Worm (Caenorhabditis elegans) whole organism, L4 larva: ENCODE results near the gene fbxa-76.

Experiments
- F26F4.8 ChIP-seq: fragments of 200-800 bp; sonication (Bioruptor generic); conservative IDR thresholded peaks from 2 replicates; pipeline ENCODE4 v1.3.6; 2022; ENCODE audit warnings: missing genetic modification characterization, missing compliant biosample characterization
- R02D3.7 ChIP-seq: fragments of 150-350 bp; sonication (generic microtip); optimal IDR thresholded peaks from 3 replicates; lab custom pipeline; 2014; ENCODE audit warnings: missing biosample characterization, missing genetic modification characterization
- aha-1 ChIP-seq: fragments of 150-350 bp; peaks from one replicate; lab custom pipeline; 2014; ENCODE audit warnings: missing biosample characterization, missing genetic modification characterization
- aly-2 ChIP-seq: sonication (generic microtip); optimal IDR thresholded peaks from 2 replicates; lab custom pipeline; 2018; ENCODE audit warnings: missing biosample characterization, missing genetic modification characterization
- arid-1 ChIP-seq: fragments of 200-800 bp; sonication (Bioruptor generic); conservative IDR thresholded peaks from 2 replicates; pipeline ENCODE4 v1.3.6; 2022; ENCODE audit warnings: missing genetic modification reagents, missing genetic modification characterization, missing compliant biosample characterization
- ceh-28 ChIP-seq: fragments of 150-350 bp; optimal IDR thresholded peaks from 2 replicates; lab custom pipeline; 2014; ENCODE audit warnings: missing biosample characterization, missing genetic modification reagents, missing genetic modification characterization
- ceh-44 ChIP-seq: fragments of 200-800 bp; sonication (Bioruptor generic); IDR thresholded peaks from 2 replicates; pipeline ENCODE4 v1.3.6; 2022; ENCODE audit warnings: missing genetic modification reagents, missing genetic modification characterization, missing compliant biosample characterization
- ceh-82 ChIP-seq: sonication (generic microtip); optimal IDR thresholded peaks from 2 replicates; lab custom pipeline; 2017; ENCODE audit warnings: missing biosample characterization, missing genetic modification characterization
- ctbp-1 ChIP-seq: fragments of 200-800 bp; sonication (Bioruptor generic); IDR thresholded peaks from 2 replicates; pipeline ENCODE4 v1.3.6; 2022; ENCODE audit warnings: missing genetic modification reagents, missing genetic modification characterization, missing compliant biosample characterization
- daf-16 ChIP-seq, 3 experiments: sonication (generic microtip); optimal IDR thresholded peaks; 2 replicates each; lab custom pipeline; 2016 to 2017; ENCODE audit warnings: missing genetic modification characterization in 3 of 3, missing genetic modification reagents in 3 of 3, mild to moderate bottlenecking in 2 of 3, missing compliant biosample characterization in 2 of 3, missing biosample characterization in 1 of 3, moderate library complexity in 1 of 3
- dmd-6 ChIP-seq: fragments of 200-800 bp; sonication (Bioruptor generic); IDR thresholded peaks from 2 replicates; pipeline ENCODE4 v1.3.6; 2022; ENCODE audit warnings: missing genetic modification reagents, missing genetic modification characterization, missing compliant biosample characterization
- dve-1 ChIP-seq: sonication (generic microtip); optimal IDR thresholded peaks from 2 replicates; lab custom pipeline; 2017; ENCODE audit warnings: antibody characterized with exemption, mild to moderate bottlenecking, missing genetic modification characterization, missing compliant biosample characterization; ENCODE audit not compliant: insufficient read depth
- hif-1 ChIP-seq, 2 experiments: sonication (generic microtip); optimal IDR thresholded peaks; 2 replicates each; lab custom pipeline; 2016 to 2017; ENCODE audit warnings: missing compliant biosample characterization in 2 of 2, missing genetic modification characterization in 2 of 2, missing genetic modification reagents in 2 of 2, missing genotype in 2 of 2, mild to moderate bottlenecking in 1 of 2
- hlh-11 ChIP-seq: fragments of 200-800 bp; sonication (Bioruptor generic); optimal IDR thresholded peaks from 2 replicates; lab custom pipeline; 2018; ENCODE audit warnings: mild to moderate bottlenecking, missing genetic modification characterization, missing compliant biosample characterization
- hlh-30 ChIP-seq: sonication (generic microtip); optimal IDR thresholded peaks from 2 replicates; lab custom pipeline; 2017; ENCODE audit warnings: antibody characterized with exemption, mild to moderate bottlenecking, missing genetic modification characterization, missing compliant biosample characterization; ENCODE audit not compliant: insufficient read depth
- hmg-1.1 ChIP-seq: fragments of 200-800 bp; sonication (Bioruptor generic); IDR thresholded peaks from 2 replicates; pipeline ENCODE4 v1.3.6; 2022; ENCODE audit warnings: missing genetic modification reagents, missing genetic modification characterization, missing compliant biosample characterization
- lsy-2 ChIP-seq, 2 experiments: fragments of 150-350 bp in 1 of 2; sonication (generic microtip) in 1 of 2; optimal IDR thresholded peaks; 2 replicates each; lab custom pipeline; 2014 to 2017; ENCODE audit warnings: missing biosample characterization in 2 of 2, missing genetic modification characterization in 2 of 2
- mdl-1 ChIP-seq, 2 experiments: fragments of 150-350 bp in 1 of 2; sonication (generic microtip) in 1 of 2; optimal IDR thresholded peaks; 2 replicates each; lab custom pipeline; 2014 to 2017; ENCODE audit warnings: missing biosample characterization in 2 of 2, missing genetic modification characterization in 2 of 2
- mep-1 ChIP-seq: fragments of 150-350 bp; sonication (generic microtip); optimal IDR thresholded peaks from 3 replicates; lab custom pipeline; 2014; ENCODE audit warnings: missing biosample characterization, missing genetic modification characterization
- mes-2 ChIP-seq: sonication (generic microtip); optimal IDR thresholded peaks from 2 replicates; lab custom pipeline; 2016; ENCODE audit warnings: missing genotype, mild to moderate bottlenecking, missing genetic modification characterization, missing compliant biosample characterization; ENCODE audit not compliant: poor library complexity, severe bottlenecking
- mxl-3 ChIP-seq: fragments of 200-800 bp; sonication (Bioruptor generic); optimal IDR thresholded peaks from 2 replicates; lab custom pipeline; 2018; ENCODE audit warnings: mild to moderate bottlenecking, missing genetic modification characterization, missing compliant biosample characterization
- nhr-11 ChIP-seq: fragments of 150-350 bp; optimal IDR thresholded peaks from 2 replicates; lab custom pipeline; 2014; ENCODE audit warnings: missing biosample characterization, missing genetic modification characterization
- nhr-28 ChIP-seq: fragments of 150-350 bp; optimal IDR thresholded peaks from 2 replicates; lab custom pipeline; 2014; ENCODE audit warnings: missing biosample characterization, missing genetic modification characterization
- nhr-42 ChIP-seq: fragments of 200-800 bp; sonication (Bioruptor generic); IDR thresholded peaks from 2 replicates; pipeline ENCODE4 v1.3.6; 2022; ENCODE audit warnings: missing genetic modification characterization, missing compliant biosample characterization
- nhr-6 ChIP-seq: fragments of 150-350 bp; optimal IDR thresholded peaks from 2 replicates; lab custom pipeline; 2014; ENCODE audit warnings: missing biosample characterization, missing genetic modification characterization
- nhr-77 ChIP-seq: fragments of 150-350 bp; optimal IDR thresholded peaks from 2 replicates; lab custom pipeline; 2014; ENCODE audit warnings: missing biosample characterization, missing genetic modification characterization
- pha-4 ChIP-seq, 2 experiments: fragments of 150-350 bp in 1 of 2; fragments of 200-800 bp in 1 of 2; sonication (Bioruptor generic) in 1 of 2; IDR thresholded peaks in 1 of 2; optimal IDR thresholded peaks in 1 of 2; 2 replicates each; pipeline versions ENCODE4 v1.3.6 to Lab custom; 2014 to 2022; ENCODE audit warnings: missing genetic modification characterization in 2 of 2, missing genetic modification reagents in 2 of 2, missing biosample characterization in 1 of 2, missing compliant biosample characterization in 1 of 2
- pqm-1 ChIP-seq: sonication (generic microtip); optimal IDR thresholded peaks from 2 replicates; lab custom pipeline; 2017; ENCODE audit warnings: missing biosample characterization, missing genetic modification characterization
- saeg-2 ChIP-seq: fragments of 200-800 bp; sonication (Bioruptor generic); IDR thresholded peaks from 2 replicates; pipeline ENCODE4 v1.3.6; 2022; ENCODE audit warnings: missing genetic modification reagents, missing genetic modification characterization, missing compliant biosample characterization
- set-16 ChIP-seq: fragments of 200-800 bp; sonication (Bioruptor generic); IDR thresholded peaks from 2 replicates; pipeline ENCODE4 v1.3.6; 2022; ENCODE audit warnings: missing genetic modification reagents, missing genetic modification characterization, missing compliant biosample characterization
- snpc-1.2 ChIP-seq: fragments of 200-800 bp; sonication (Bioruptor generic); IDR thresholded peaks from 2 replicates; pipeline ENCODE4 v1.3.6; 2022; ENCODE audit warnings: missing genetic modification reagents, missing genetic modification characterization, missing compliant biosample characterization
- zag-1 ChIP-seq: fragments of 150-350 bp; optimal IDR thresholded peaks from 2 replicates; lab custom pipeline; 2014; ENCODE audit warnings: missing biosample characterization, missing genetic modification characterization
- zip-11 ChIP-seq: fragments of 200-800 bp; sonication (Bioruptor generic); IDR thresholded peaks from 2 replicates; pipeline ENCODE4 v1.3.6; 2022; ENCODE audit warnings: missing genetic modification characterization, missing compliant biosample characterization
- ztf-7 ChIP-seq: fragments of 150-350 bp; optimal IDR thresholded peaks from 2 replicates; lab custom pipeline; 2014; ENCODE audit warnings: missing biosample characterization, missing genetic modification characterization

fbxa-76 gene

ce11 chrIII:1225595-1225994 lies 23.4 kb downstream of the fbxa-76 start:
- TF ChIP-seq ztf-7 (no peak), nhr-11 (tag; lab: Kevin White, UChicago) (no peak), arid-1 (GFP tag; lab: Robert Waterston, UW) (no peak), ctbp-1 (GFP tag; lab: Robert Waterston, UW) (no peak), ceh-28 (tag; lab: Kevin White, UChicago) (no peak), snpc-1.2 (no peak), nhr-77 (tag; lab: Kevin White, UChicago) (no peak), saeg-2 (GFP tag; lab: Robert Waterston, UW) (no peak), hmg-1.1 (no peak), R02D3.7 (no peak)

ce11 chrIII:1225116-1225515 lies 23.8 kb downstream of the fbxa-76 start:
- no peak for TF ChIP-seq hif-1 (tag; optimal IDR thresholded peaks at IDR 0.05; lab: Kevin White, UChicago)
- TF ChIP-seq F26F4.8 (GFP tag; lab: Robert Waterston, UW): no peak
- peak; percentile 49; the same call in 1 of the 2 replicates for TF ChIP-seq set-16 (GFP tag; lab: Robert Waterston, UW)
- TF ChIP-seq, all 104 proteins: peak for 1

- peak; percentile 4 for TF ChIP-seq hlh-30 (tag; lab: Kevin White, UChicago)
- TF ChIP-seq pha-4 (GFP tag; IDR thresholded peaks at IDR 0.05; lab: Robert Waterston, UW): peak; percentile 32; the same call in 1 of the 2 replicates
- TF ChIP-seq pha-4 (tag; optimal IDR thresholded peaks at IDR 0.05; lab: Kevin White, UChicago): peak; percentile 97
- peak; percentile 47 for TF ChIP-seq dve-1 (tag; lab: Kevin White, UChicago)
- TF ChIP-seq ceh-44: no peak
- peak; percentile 69 for TF ChIP-seq mes-2
- TF ChIP-seq lsy-2 (tag; optimal IDR thresholded peaks at IDR 0.05; lab: Kevin White, UChicago): peak in 1 of 2 experiments; percentile 31
- TF ChIP-seq ceh-82 (tag; lab: Kevin White, UChicago): no peak
- TF ChIP-seq zip-11 (GFP tag; lab: Robert Waterston, UW): no peak
- TF ChIP-seq aha-1: peak; percentile 83
- TF ChIP-seq nhr-6: peak; percentile 43
- TF ChIP-seq mdl-1 (tag; optimal IDR thresholded peaks at IDR 0.05; lab: Kevin White, UChicago): peak in 1 of 2 experiments; percentile 42
- TF ChIP-seq hlh-11 (tag; lab: Kevin White, UChicago): peak; percentile 54
- peak; percentile 41 for TF ChIP-seq nhr-77 (tag; lab: Kevin White, UChicago)
- TF ChIP-seq aly-2 (tag; lab: Kevin White, UChicago): no peak
- TF ChIP-seq set-16 (GFP tag; lab: Robert Waterston, UW): 0 out of 2 replicates have a peak, but pooled peaks have one; percentile 27
- no peak for TF ChIP-seq daf-16 (GFP tag; optimal IDR thresholded peaks at IDR 0.05; lab: Kevin White, UChicago)
- TF ChIP-seq daf-16 (tag; optimal IDR thresholded peaks at IDR 0.05; lab: Kevin White, UChicago): peak; percentile 50
- peak; percentile 48 for TF ChIP-seq mxl-3 (GFP tag; lab: Kevin White, UChicago)
- peak; percentile 46 for TF ChIP-seq mep-1 (tag; lab: Kevin White, UChicago)
- no peak for TF ChIP-seq nhr-42 (GFP tag; lab: Robert Waterston, UW)
- TF ChIP-seq pqm-1: peak; percentile 32
- peak; percentile 53 for TF ChIP-seq nhr-28 (tag; lab: Kevin White, UChicago)
- no peak for TF ChIP-seq dmd-6 (GFP tag; lab: Robert Waterston, UW)
- no peak for TF ChIP-seq zag-1 (tag; lab: Kevin White, UChicago)
These were observed 25.5 kb downstream of the fbxa-76 start for ce11 chrIII:1223319-1224093.
